Worm (Caenorhabditis elegans) whole organism, L3 larva: Measurements from ENCODE around the gene R02D1.2.

Experiments used
- elt-1 ChIP-seq: fragments of 150-350 bp; optimal IDR thresholded peaks from 2 replicates; lab custom pipeline; 2014; ENCODE audit warnings: missing biosample characterization, missing genetic modification characterization
- nhr-12 ChIP-seq: fragments of 150-350 bp; optimal IDR thresholded peaks from 2 replicates; lab custom pipeline; 2014; ENCODE audit warnings: missing biosample characterization, missing genetic modification characterization
- nhr-237 ChIP-seq: fragments of 150-350 bp; optimal IDR thresholded peaks from 2 replicates; lab custom pipeline; 2014; ENCODE audit warnings: missing biosample characterization, missing genetic modification characterization
- sea-2 ChIP-seq: fragments of 150-350 bp; sonication (generic microtip); optimal IDR thresholded peaks from 4 replicates; lab custom pipeline; 2014; ENCODE audit warnings: missing biosample characterization, missing genetic modification reagents, missing genetic modification characterization
- ztf-11 ChIP-seq: fragments of 150-350 bp; optimal IDR thresholded peaks from 2 replicates; lab custom pipeline; 2014; ENCODE audit warnings: missing biosample characterization, missing genetic modification characterization

- TF ChIP-seq nhr-12 (tag; lab: Kevin White, UChicago), result no peak
- no peak for TF ChIP-seq ztf-11 (tag; lab: Kevin White, UChicago)
- TF ChIP-seq sea-2 (GFP tag; lab: Kevin White, UChicago), result no peak
- no peak for TF ChIP-seq elt-1 (tag; lab: Kevin White, UChicago)
- TF ChIP-seq nhr-237 (tag; lab: Kevin White, UChicago), result no peak
Observed at ce11 chrV:4341736-4342135, 19.1 kb upstream of the R02D1.2 start.
